Worm (Caenorhabditis elegans) whole organism, L3 larva: ENCODE data around the gene miga-1.

ENCODE experiments used
- jun-1 ChIP-seq: fragments of 150-350 bp; optimal IDR thresholded peaks from 2 replicates; lab custom pipeline; 2014; ENCODE audit warnings: missing biosample characterization, missing genetic modification reagents, missing genetic modification characterization
- nhr-76 ChIP-seq: fragments of 150-350 bp; sonication (generic microtip); optimal IDR thresholded peaks from 5 replicates; lab custom pipeline; 2014; ENCODE audit warnings: missing biosample characterization, missing genetic modification characterization
- pqm-1 ChIP-seq: fragments of 150-350 bp; optimal IDR thresholded peaks from 2 replicates; lab custom pipeline; 2017; ENCODE audit warnings: missing biosample characterization, missing genetic modification characterization, inconsistent platforms
- ztf-4 ChIP-seq: fragments of 150-350 bp; optimal IDR thresholded peaks from 2 replicates; lab custom pipeline; 2014; ENCODE audit warnings: missing biosample characterization, missing genetic modification characterization

DNA sequence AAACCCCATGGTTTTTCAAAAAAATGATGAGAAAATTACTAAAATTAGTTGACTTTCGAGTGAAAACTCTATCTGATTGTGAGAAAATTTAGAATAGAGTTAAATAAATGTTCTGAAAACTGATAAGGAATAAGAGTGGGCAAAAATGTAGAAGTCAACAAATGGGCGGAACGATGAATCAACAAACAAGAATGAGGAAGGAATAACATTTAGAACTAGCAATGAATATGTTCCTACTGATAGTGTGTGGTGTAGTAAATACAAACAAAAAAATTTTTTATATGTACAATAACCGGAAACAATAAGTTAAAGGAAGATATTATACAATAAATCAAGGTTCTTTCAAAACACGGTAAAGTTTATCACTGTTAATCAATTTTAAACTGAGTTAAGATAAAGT, 43.1 kb upstream of the miga-1 start, which contains the start of gene pals-39:
- TF ChIP-seq nhr-76 (no peak), jun-1 (tag; lab: Kevin White, UChicago) (no peak), pqm-1 (tag; lab: Kevin White, UChicago) (peak; percentile 30), ztf-4 (no peak)
